Comparison of ENCODE assay signal across 3 fruit fly cellular contexts in the genomic region with DNA sequence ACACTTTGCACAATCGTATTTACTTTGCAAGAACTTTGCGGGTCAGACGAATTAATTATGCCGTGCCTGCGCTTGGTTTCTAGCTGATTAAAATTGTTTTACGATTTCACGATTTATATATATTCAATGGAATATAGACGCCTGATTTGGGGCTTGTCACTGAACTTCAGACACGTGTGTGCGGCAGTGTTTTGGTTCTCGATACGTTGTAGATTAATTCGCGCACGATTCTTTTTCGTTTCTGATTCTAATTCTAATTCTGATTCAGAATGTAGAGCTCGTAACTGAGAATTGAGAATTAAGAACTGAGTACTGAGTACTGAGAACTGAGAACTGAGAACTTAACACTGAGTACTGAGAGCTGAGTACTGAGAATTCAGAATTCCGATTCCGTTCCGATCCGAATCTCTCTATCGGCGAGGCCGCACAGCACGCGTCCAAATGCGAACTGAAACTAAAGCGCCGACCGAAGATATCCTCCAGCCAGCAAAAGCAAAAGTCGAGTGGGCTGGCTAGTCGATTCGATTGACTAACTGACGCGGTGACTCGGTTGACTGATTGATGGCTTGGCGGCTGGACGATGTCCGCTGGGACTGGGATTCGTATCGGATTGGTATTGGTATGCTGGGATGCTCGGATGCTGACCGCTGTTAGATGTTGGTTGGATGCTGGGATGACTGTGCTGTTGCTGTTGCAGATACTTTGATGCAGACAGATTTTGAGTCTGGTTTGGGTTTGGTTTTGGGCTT.
TF ChIP-seq lines count a peak whose summit lies in the region.

No protein-coding gene starts in this region.

- TF ChIP-seq CTCF in whole organism, embryonic (GFP tag; optimal IDR thresholded peaks at IDR 0.05; lab: Kevin White, UChicago) = no peak

TF ChIP-seq in whole organism, adult, 20 proteins besides CTCF, POLR2A, EP300 and RAD21:
- peak; percentile 29 for TF ChIP-seq cic (GFP tag; optimal IDR thresholded peaks at IDR 0.05; lab: Kevin White, UChicago)
- TF ChIP-seq pad (GFP tag; optimal IDR thresholded peaks at IDR 0.05; lab: Kevin White, UChicago) = no peak
TF ChIP-seq in whole organism, adult: peak in this region for 1.

TF ChIP-seq in whole organism, embryonic, 481 proteins besides CTCF, POLR2A, EP300 and RAD21:
- TF ChIP-seq cwo (GFP tag; optimal IDR thresholded peaks at IDR 0.05; lab: Kevin White, UChicago) (peak; percentile 92), CG34376 (GFP tag; optimal IDR thresholded peaks at IDR 0.05; lab: Kevin White, UChicago) (peak; percentile 45), mam (GFP tag; optimal IDR thresholded peaks at IDR 0.05; lab: Kevin White, UChicago) (no peak), sens (GFP tag; lab: Kevin White, UChicago) (peak; percentile 9), CG10543 (GFP tag; optimal IDR thresholded peaks at IDR 0.05; lab: Kevin White, UChicago) (peak; percentile 22), CG7271 (tag; optimal IDR thresholded peaks at IDR 0.05; lab: Kevin White, UChicago) (no peak), CG8281 (tag; optimal IDR thresholded peaks at IDR 0.05; lab: Kevin White, UChicago) (peak; percentile 97), CG14014 (GFP tag; IDR thresholded peaks at IDR 0.05; lab: Robert Waterston, UW) (no peak), Trl (optimal IDR thresholded peaks at IDR 0.05; lab: Kevin White, UChicago) (peak in 1 of 2 experiments; percentile 26), Trl (GFP tag; optimal IDR thresholded peaks at IDR 0.05; lab: Kevin White, UChicago) (no peak), dysf (GFP tag; IDR thresholded peaks at IDR 0.05; lab: Robert Waterston, UW) (0 out of 3 replicates have a peak, but pooled peaks have one; percentile 23), sug (tag; optimal IDR thresholded peaks at IDR 0.05; lab: Kevin White, UChicago) (peak; percentile 17)

TF ChIP-seq in whole organism, prepupa, 60 proteins besides CTCF, POLR2A, EP300 and RAD21:
- TF ChIP-seq CG7368 (GFP tag; optimal IDR thresholded peaks at IDR 0.05; lab: Kevin White, UChicago) (no peak), svp (GFP tag; lab: Kevin White, UChicago) (peak; percentile 86)
